Worm (Caenorhabditis elegans): ENCODE data around the gene scl-6.

DNA sequence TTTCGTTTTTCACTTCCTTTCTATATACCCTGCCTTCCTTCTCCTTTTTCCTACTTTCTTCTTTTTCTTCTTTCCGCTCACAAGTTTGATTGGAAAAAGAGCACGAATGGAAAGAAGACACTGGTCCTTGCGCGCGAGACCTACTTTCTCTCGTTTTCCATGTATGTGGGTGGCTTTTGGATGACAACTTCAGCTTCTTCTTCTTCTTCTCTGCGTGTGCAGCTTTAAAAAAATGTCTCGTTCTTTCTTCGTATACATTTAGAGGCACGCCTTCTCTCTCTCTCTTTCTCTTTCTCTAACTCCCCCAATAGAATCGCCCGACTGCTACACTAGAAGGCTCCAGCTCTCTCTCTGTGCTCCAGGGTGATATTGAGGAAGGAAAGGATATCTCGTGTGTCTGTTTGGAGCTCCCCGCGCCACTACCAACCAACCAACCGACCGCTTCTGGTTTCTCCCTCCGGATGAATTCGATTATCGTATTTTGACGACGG lies 42.7 kb upstream of the scl-6 start:
- TF ChIP-seq pes-1 (GFP tag; IDR thresholded peaks at IDR 0.05) (no peak), hnd-1 (tag; optimal IDR thresholded peaks at IDR 0.05) (no peak), hmg-4 (GFP tag; optimal IDR thresholded peaks at IDR 0.05) (no peak), aly-1 (tag; optimal IDR thresholded peaks at IDR 0.05) (no peak), ama-1 (optimal IDR thresholded peaks at IDR 0.05) (no peak), tbx-11 (GFP tag; IDR thresholded peaks at IDR 0.05) (no peak), tra-4 (tag; optimal IDR thresholded peaks at IDR 0.05) (no peak), F13C5.2 (tag; optimal IDR thresholded peaks at IDR 0.05) (no peak), ets-7 (tag; optimal IDR thresholded peaks at IDR 0.05) (no peak)
